Fruit fly (Drosophila melanogaster) whole organism, embryonic: Measurements from ENCODE around the gene Sf3b6.

Source experiments
- Abd-B ChIP-seq: fragments of 200-800 bp; sonication (Bioruptor generic); optimal IDR thresholded peaks from 2 replicates; lab custom pipeline; 2018; ENCODE audit warnings: missing biosample characterization, mild to moderate bottlenecking, missing genetic modification characterization, moderate library complexity
- CG10462 ChIP-seq: fragments of 200-800 bp; sonication (Bioruptor generic); optimal IDR thresholded peaks from 2 replicates; lab custom pipeline; 2016; ENCODE audit warnings: missing biosample characterization, missing genetic modification characterization
- CG10654 ChIP-seq: fragments of 200-800 bp; sonication (Bioruptor generic); optimal IDR thresholded peaks from 2 replicates; lab custom pipeline; 2016; ENCODE audit warnings: missing biosample characterization, missing genetic modification characterization
- CG11504 ChIP-seq: fragments of 200-800 bp; sonication (Bioruptor generic); optimal IDR thresholded peaks from 3 replicates; lab custom pipeline; 2019; ENCODE audit warnings: missing biosample characterization, mild to moderate bottlenecking, missing genetic modification characterization, moderate library complexity
- CG11560 ChIP-seq: fragments of 200-800 bp; sonication (Bioruptor generic); IDR thresholded peaks from 3 replicates; pipeline ENCODE4 v1.3.6; 2022; ENCODE audit warnings: missing biosample characterization, missing genetic modification characterization
- CG11723 ChIP-seq: fragments of 200-800 bp; sonication (Bioruptor generic); optimal IDR thresholded peaks from 2 replicates; lab custom pipeline; 2017; ENCODE audit warnings: missing biosample characterization, mild to moderate bottlenecking, missing genetic modification characterization
- CG12104 ChIP-seq: fragments of 200-800 bp; sonication (Bioruptor generic); optimal IDR thresholded peaks from 3 replicates; lab custom pipeline; 2016; ENCODE audit warnings: missing biosample characterization, missing genetic modification characterization
- CG14860 ChIP-seq: fragments of 200-800 bp; sonication (Bioruptor generic); IDR thresholded peaks from 3 replicates; pipeline ENCODE4 v1.3.6; 2022; ENCODE audit warnings: missing biosample characterization, missing genetic modification characterization; ENCODE audit not compliant: partially characterized antibody
- CG15269 ChIP-seq: fragments of 200-800 bp; sonication (Bioruptor generic); optimal IDR thresholded peaks from 2 replicates; lab custom pipeline; 2018; ENCODE audit warnings: missing biosample characterization, mild to moderate bottlenecking, missing genetic modification characterization, moderate library complexity
- CG15514 ChIP-seq: fragments of 200-800 bp; sonication (Bioruptor generic); optimal IDR thresholded peaks from 3 replicates; lab custom pipeline; 2017; ENCODE audit warnings: missing biosample characterization, missing genetic modification characterization, mild to moderate bottlenecking, moderate library complexity, missing genetic modification reagents
- CG16813 ChIP-seq: fragments of 200-800 bp; sonication (Bioruptor generic); IDR thresholded peaks from 3 replicates; pipeline ENCODE4 v1.3.6; 2022; ENCODE audit warnings: missing biosample characterization, missing genetic modification characterization; ENCODE audit not compliant: partially characterized antibody
- CG17361 ChIP-seq: fragments of 200-800 bp; sonication (Bioruptor generic); IDR thresholded peaks from 3 replicates; pipeline ENCODE4 v1.3.6; 2022; ENCODE audit warnings: missing biosample characterization, missing genetic modification characterization
- CG17802 ChIP-seq: fragments of 200-800 bp; sonication (Bioruptor generic); optimal IDR thresholded peaks from 2 replicates; lab custom pipeline; 2018; ENCODE audit warnings: missing biosample characterization, mild to moderate bottlenecking, missing genetic modification characterization, moderate library complexity
- CG2678 ChIP-seq: fragments of 200-800 bp; sonication (Bioruptor generic); optimal IDR thresholded peaks from 3 replicates; lab custom pipeline; 2019; ENCODE audit warnings: missing biosample characterization, mild to moderate bottlenecking, missing genetic modification characterization, moderate library complexity
- CG31388 ChIP-seq: fragments of 200-800 bp; sonication (Bioruptor generic); optimal IDR thresholded peaks from 2 replicates; lab custom pipeline; 2016; ENCODE audit warnings: missing biosample characterization, missing genetic modification characterization
- CG32767 ChIP-seq: fragments of 200-800 bp; sonication (Bioruptor generic); IDR thresholded peaks from 2 replicates; pipeline ENCODE4 v1.3.6; 2022; ENCODE audit warnings: missing biosample characterization, missing genetic modification characterization
- CG4282 ChIP-seq: fragments of 200-800 bp; sonication (Bioruptor generic); optimal IDR thresholded peaks from 2 replicates; lab custom pipeline; 2016; ENCODE audit warnings: missing biosample characterization, missing genetic modification characterization
- CG6654 ChIP-seq: fragments of 200-800 bp; sonication (Bioruptor generic); optimal IDR thresholded peaks from 2 replicates; lab custom pipeline; 2017; ENCODE audit warnings: missing biosample characterization, mild to moderate bottlenecking, missing genetic modification characterization
- CG6791 ChIP-seq: fragments of 200-800 bp; sonication (Bioruptor generic); IDR thresholded peaks from 3 replicates; pipeline ENCODE4 v1.3.6; 2022; ENCODE audit warnings: missing biosample characterization, missing genetic modification characterization; ENCODE audit not compliant: partially characterized antibody
- CG7556 ChIP-seq: fragments of 200-800 bp; sonication (Bioruptor generic); optimal IDR thresholded peaks from 2 replicates; lab custom pipeline; 2017; ENCODE audit warnings: missing biosample characterization, mild to moderate bottlenecking, missing genetic modification characterization
- CG7839 ChIP-seq: fragments of 200-800 bp; sonication (Bioruptor generic); optimal IDR thresholded peaks from 3 replicates; lab custom pipeline; 2018; ENCODE audit warnings: missing biosample characterization, mild to moderate bottlenecking, missing genetic modification characterization, moderate library complexity
- CG7963 ChIP-seq: fragments of 200-800 bp; sonication (Bioruptor generic); IDR thresholded peaks from 3 replicates; pipeline ENCODE4 v1.3.6; 2022; ENCODE audit warnings: missing biosample characterization, missing genetic modification characterization; ENCODE audit not compliant: partially characterized antibody
- CG8388 ChIP-seq: fragments of 200-800 bp; sonication (Bioruptor generic); optimal IDR thresholded peaks from 2 replicates; lab custom pipeline; 2019; ENCODE audit warnings: missing biosample characterization, mild to moderate bottlenecking, missing genetic modification characterization, moderate library complexity
- Dfd ChIP-seq, 2 experiments: fragments of >200 bp; optimal IDR thresholded peaks; 2 replicates each; lab custom pipeline; 2017; ENCODE audit warnings: missing biosample characterization in 2 of 2, missing genetic modification characterization in 2 of 2
- GATAe ChIP-seq: fragments of 200-800 bp; sonication (Bioruptor generic); conservative IDR thresholded peaks from 2 replicates; pipeline ENCODE4 v1.3.6; 2022; ENCODE audit warnings: missing biosample characterization, missing genetic modification characterization
- H15 ChIP-seq: fragments of 200-800 bp; sonication (Bioruptor generic); IDR thresholded peaks from 3 replicates; pipeline ENCODE4 v1.3.6; 2022; ENCODE audit warnings: missing biosample characterization, missing genetic modification characterization
- HHEX ChIP-seq: fragments of 200-800 bp; sonication (Bioruptor generic); optimal IDR thresholded peaks from 3 replicates; lab custom pipeline; 2017; ENCODE audit warnings: missing biosample characterization, mild to moderate bottlenecking, missing genetic modification characterization, missing genetic modification reagents
- HLHmδ ChIP-seq: fragments of 200-800 bp; sonication (Bioruptor generic); optimal IDR thresholded peaks from 2 replicates; lab custom pipeline; 2018; ENCODE audit warnings: missing biosample characterization, mild to moderate bottlenecking, missing genetic modification characterization, moderate library complexity
- Jarid2 ChIP-seq: fragments of 200-800 bp; sonication (Bioruptor generic); optimal IDR thresholded peaks from 3 replicates; lab custom pipeline; 2017; ENCODE audit warnings: mild to moderate bottlenecking, missing biosample characterization, missing genetic modification reagents, missing genetic modification characterization
- Lim3 ChIP-seq: fragments of 200-800 bp; sonication (Bioruptor generic); IDR thresholded peaks from 2 replicates; pipeline ENCODE4 v1.3.6; 2022; ENCODE audit warnings: missing biosample characterization, missing genetic modification characterization
- MTF-1 ChIP-seq: fragments of 200-800 bp; sonication (Bioruptor generic); optimal IDR thresholded peaks from 2 replicates; lab custom pipeline; 2018; ENCODE audit warnings: missing biosample characterization, mild to moderate bottlenecking, missing genetic modification characterization, borderline replicate concordance
- Mad ChIP-seq: fragments of 200-800 bp; sonication (Bioruptor generic); optimal IDR thresholded peaks from 2 replicates; lab custom pipeline; 2016; ENCODE audit warnings: missing biosample characterization, missing genetic modification characterization
- Vsx1 ChIP-seq: fragments of 200-800 bp; sonication (Bioruptor generic); optimal IDR thresholded peaks from 2 replicates; lab custom pipeline; 2017; ENCODE audit warnings: missing biosample characterization, mild to moderate bottlenecking, missing genetic modification characterization, missing genetic modification reagents
- al ChIP-seq: fragments of 200-800 bp; sonication (Bioruptor generic); IDR thresholded peaks from 2 replicates; pipeline ENCODE4 v1.3.6; 2022; ENCODE audit warnings: missing biosample characterization, missing genetic modification characterization
- cas ChIP-seq: fragments of 200-800 bp; sonication (Bioruptor generic); IDR thresholded peaks from 2 replicates; pipeline ENCODE4 v1.3.6; 2022; ENCODE audit warnings: missing biosample characterization, missing genetic modification characterization
- crol ChIP-seq: fragments of 200-800 bp; sonication (Bioruptor generic); IDR thresholded peaks from 2 replicates; pipeline ENCODE4 v1.3.6; 2022; ENCODE audit warnings: missing biosample characterization, missing genetic modification characterization
- da ChIP-seq: fragments of 200-800 bp; sonication (Bioruptor generic); optimal IDR thresholded peaks from 2 replicates; lab custom pipeline; 2016; ENCODE audit warnings: missing biosample characterization, missing genetic modification characterization
- disco-r ChIP-seq: fragments of 200-800 bp; sonication (Bioruptor generic); optimal IDR thresholded peaks from 2 replicates; lab custom pipeline; 2016; ENCODE audit warnings: missing biosample characterization, missing genetic modification characterization
- dm ChIP-seq: fragments of 200-800 bp; sonication (Bioruptor generic); optimal IDR thresholded peaks from 3 replicates; lab custom pipeline; 2016; ENCODE audit warnings: missing biosample characterization, missing genetic modification characterization
- gfzf ChIP-seq: fragments of 200-800 bp; sonication (Bioruptor generic); optimal IDR thresholded peaks from 2 replicates; lab custom pipeline; 2016; ENCODE audit warnings: missing biosample characterization, mild to moderate bottlenecking, missing genetic modification characterization, moderate library complexity
- gsb ChIP-seq: fragments of 200-800 bp; sonication (Bioruptor generic); IDR thresholded peaks from 2 replicates; pipeline ENCODE4 v1.3.6; 2022; ENCODE audit warnings: missing biosample characterization, missing genetic modification characterization
- pfk ChIP-seq: fragments of 200-800 bp; sonication (Bioruptor generic); optimal IDR thresholded peaks from 2 replicates; lab custom pipeline; 2018; ENCODE audit warnings: missing biosample characterization, mild to moderate bottlenecking, missing genetic modification characterization, moderate library complexity
- sens ChIP-seq: fragments of 200-800 bp; sonication (Bioruptor generic); peaks from one replicate; lab custom pipeline; 2016; ENCODE audit warnings: missing biosample characterization, missing genetic modification characterization
- sens-2 ChIP-seq: fragments of 200-800 bp; sonication (Bioruptor generic); IDR thresholded peaks from 2 replicates; pipeline ENCODE4 v1.3.6; 2022; ENCODE audit warnings: missing biosample characterization, missing genetic modification characterization
- slp2 ChIP-seq: fragments of 200-800 bp; sonication (Bioruptor generic); optimal IDR thresholded peaks from 2 replicates; lab custom pipeline; 2016; ENCODE audit warnings: missing biosample characterization, missing genetic modification characterization
- so ChIP-seq: fragments of 200-800 bp; sonication (Bioruptor generic); IDR thresholded peaks from 3 replicates; pipeline ENCODE4 v1.3.6; 2022; ENCODE audit warnings: missing biosample characterization, missing genetic modification characterization
- stc ChIP-seq: fragments of 200-800 bp; sonication (Bioruptor generic); IDR thresholded peaks from 2 replicates; pipeline ENCODE4 v1.3.6; 2022; ENCODE audit warnings: missing biosample characterization, missing genetic modification characterization
- tin ChIP-seq: fragments of 200-800 bp; sonication (Bioruptor generic); optimal IDR thresholded peaks from 3 replicates; lab custom pipeline; 2016; ENCODE audit warnings: missing biosample characterization, missing genetic modification characterization
- trh ChIP-seq: fragments of 200-800 bp; sonication (Bioruptor generic); optimal IDR thresholded peaks from 2 replicates; lab custom pipeline; 2016; ENCODE audit warnings: missing biosample characterization, missing genetic modification characterization
- tup ChIP-seq: fragments of 200-800 bp; sonication (Bioruptor generic); optimal IDR thresholded peaks from 2 replicates; lab custom pipeline; 2016; ENCODE audit warnings: missing biosample characterization, mild to moderate bottlenecking, missing genetic modification characterization, moderate library complexity
- vvl ChIP-seq: fragments of 200-800 bp; sonication (Bioruptor generic); IDR thresholded peaks from 2 replicates; pipeline ENCODE4 v1.3.6; 2022; ENCODE audit warnings: missing biosample characterization, missing genetic modification characterization

Sf3b6 gene

DNA sequence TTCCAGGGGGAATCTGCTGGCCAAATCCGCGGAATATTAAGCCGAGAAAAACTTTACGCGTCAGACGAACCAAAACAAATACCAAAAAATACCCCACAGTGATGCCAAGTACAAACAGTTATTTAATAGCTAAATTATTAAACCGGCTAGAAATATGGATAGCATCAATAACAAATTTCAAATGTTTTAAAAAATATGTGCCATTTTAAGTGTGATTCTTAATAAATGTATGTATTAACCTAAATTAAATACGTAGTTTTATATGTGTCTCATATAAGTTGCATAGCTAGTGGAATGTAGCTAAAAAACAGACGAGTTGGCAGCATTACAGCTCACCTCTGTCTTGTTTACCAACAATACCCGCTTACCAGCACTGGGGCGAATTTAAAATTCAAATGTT lies 11.2 kb downstream of the Sf3b6 start, which contains the start of gene CG10274 (continued):
- no peak for TF ChIP-seq pfk (GFP tag; lab: Kevin White, UChicago)
- TF ChIP-seq disco-r (GFP tag; lab: Kevin White, UChicago): no peak
- no peak; the same call in 1 of the 2 replicates for TF ChIP-seq gsb
- peak; percentile 57 for TF ChIP-seq CG7556
- TF ChIP-seq CG16813 (GFP tag; lab: Robert Waterston, UW): no peak
- peak; percentile 47; the same call in 1 of the 3 replicates for TF ChIP-seq H15 (GFP tag; lab: Robert Waterston, UW)
- no peak for TF ChIP-seq HHEX (GFP tag; lab: Kevin White, UChicago)
- TF ChIP-seq Dfd (GFP tag; optimal IDR thresholded peaks at IDR 0.05; lab: Kevin White, UChicago): no peak
- TF ChIP-seq CG15269 (tag; lab: Kevin White, UChicago): no peak
- TF ChIP-seq GATAe: no peak; the same call in 1 of the 2 replicates
- TF ChIP-seq sens-2: no peak
- TF ChIP-seq gfzf (GFP tag; lab: Kevin White, UChicago): peak; percentile 52
- peak; percentile 61 for TF ChIP-seq slp2 (GFP tag; lab: Kevin White, UChicago)
- no peak for TF ChIP-seq CG11504 (tag; lab: Kevin White, UChicago)
- no peak for TF ChIP-seq CG6791 (GFP tag; lab: Robert Waterston, UW)
- no peak for TF ChIP-seq CG7839
- TF ChIP-seq dm (GFP tag; lab: Kevin White, UChicago): peak; percentile 30
- no peak for TF ChIP-seq CG31388 (GFP tag; lab: Kevin White, UChicago)
- no peak for TF ChIP-seq Jarid2
- TF ChIP-seq tin (GFP tag; lab: Kevin White, UChicago): peak; percentile 79
- TF ChIP-seq CG10654: peak; percentile 68
- no peak for TF ChIP-seq CG2678
- peak; percentile 70 for TF ChIP-seq vvl (GFP tag; lab: Robert Waterston, UW)
- no peak for TF ChIP-seq tup (GFP tag; lab: Kevin White, UChicago)
- no peak for TF ChIP-seq crol (GFP tag; lab: Robert Waterston, UW)
- peak; percentile 36 for TF ChIP-seq trh (GFP tag; lab: Kevin White, UChicago)
- TF ChIP-seq CG7963 (GFP tag; lab: Robert Waterston, UW): no peak
- TF ChIP-seq CG4282: no peak
- no peak for TF ChIP-seq CG11723 (GFP tag; lab: Kevin White, UChicago)
- TF ChIP-seq al (GFP tag; lab: Robert Waterston, UW): peak; percentile 76
- no peak for TF ChIP-seq stc
- TF ChIP-seq so (GFP tag; lab: Robert Waterston, UW): 0 out of 3 replicates have a peak, but pooled peaks have one; percentile 13
- no peak for TF ChIP-seq Lim3 (GFP tag; lab: Robert Waterston, UW)
- TF ChIP-seq sens: peak; percentile 96
- peak; percentile 30 for TF ChIP-seq da (GFP tag; lab: Kevin White, UChicago)
- no peak for TF ChIP-seq CG14860 (GFP tag; lab: Robert Waterston, UW)
- 0 out of 3 replicates have a peak, but pooled peaks have one; percentile 23 for TF ChIP-seq CG11560 (tag; lab: Robert Waterston, UW)
- peak; percentile 69 for TF ChIP-seq Mad (GFP tag; lab: Kevin White, UChicago)
- peak; percentile 38 for TF ChIP-seq CG17802 (tag; lab: Kevin White, UChicago)
- TF ChIP-seq MTF-1 (GFP tag; lab: Kevin White, UChicago): no peak
- TF ChIP-seq Vsx1 (GFP tag; lab: Kevin White, UChicago): no peak
- TF ChIP-seq CG8388 (GFP tag; lab: Kevin White, UChicago): peak; percentile 50
- TF ChIP-seq CG12104: peak; percentile 51
- TF ChIP-seq CG10462 (GFP tag; lab: Kevin White, UChicago): peak; percentile 62
- TF ChIP-seq cas (GFP tag; lab: Robert Waterston, UW): no peak
- no peak for TF ChIP-seq HLHmδ
- TF ChIP-seq CG32767 (GFP tag; lab: Robert Waterston, UW): no peak
- TF ChIP-seq CG17361: no peak; the same call in 1 of the 3 replicates
- peak; percentile 18 for TF ChIP-seq CG6654 (GFP tag; lab: Kevin White, UChicago)
- peak; percentile 79 for TF ChIP-seq Abd-B (GFP tag; lab: Kevin White, UChicago)
- TF ChIP-seq CG15514: no peak
